Fruit fly (Drosophila melanogaster): ENCODE measurements around the gene Dci.

The Dci gene

dm6 chr3L:805642-806218 is 45.4 kb upstream of the Dci start:
- no peak for TF ChIP-seq CG5204 (GFP tag; optimal IDR thresholded peaks at IDR 0.05)

DNA sequence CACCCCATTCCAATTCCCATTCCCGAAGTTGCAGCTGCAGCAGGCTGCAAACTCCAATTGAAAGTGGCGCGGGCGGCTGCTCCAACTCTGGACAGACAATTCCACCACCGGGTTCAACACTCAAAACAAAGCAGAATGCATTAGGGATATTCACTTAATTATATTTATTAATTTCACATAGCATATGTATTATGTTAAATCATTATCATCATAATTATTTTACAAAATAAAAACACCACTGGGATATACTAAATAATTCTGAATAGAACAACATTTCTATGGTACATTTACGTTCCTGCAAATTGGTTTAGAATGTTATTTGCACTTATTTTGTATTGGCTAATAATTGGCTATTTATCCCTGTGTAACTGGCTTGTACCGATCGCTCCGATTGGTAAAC is 43.7 kb upstream of the Dci start:
- TF ChIP-seq Crg-1 (GFP tag; optimal IDR thresholded peaks at IDR 0.05) (no peak), CG7101 (tag; optimal IDR thresholded peaks at IDR 0.05) (no peak), bab1 (GFP tag; optimal IDR thresholded peaks at IDR 0.05) (no peak), CG5204 (GFP tag; optimal IDR thresholded peaks at IDR 0.05) (no peak), CG11617 (GFP tag; optimal IDR thresholded peaks at IDR 0.05) (no peak), toe (GFP tag; optimal IDR thresholded peaks at IDR 0.05) (no peak), Clk (GFP tag; optimal IDR thresholded peaks at IDR 0.05) (no peak), CG12768 (GFP tag; optimal IDR thresholded peaks at IDR 0.05) (no peak), kay (GFP tag; ENCODE audit: borderline replicate concordance) (no peak), Mnt (GFP tag; optimal IDR thresholded peaks at IDR 0.05) (no peak), cnc (optimal IDR thresholded peaks at IDR 0.05) (no peak), CG7045 (GFP tag; optimal IDR thresholded peaks at IDR 0.05) (no peak), tj (GFP tag; optimal IDR thresholded peaks at IDR 0.05) (no peak), Hr96 (GFP tag; optimal IDR thresholded peaks at IDR 0.05) (no peak)

dm6 chr3L:808725-809537 is 42.2 kb upstream of the Dci start:
- TF ChIP-seq ovo (GFP tag; optimal IDR thresholded peaks at IDR 0.05) (no peak), pad (GFP tag; optimal IDR thresholded peaks at IDR 0.05) (peak; percentile 82), Clk (GFP tag; optimal IDR thresholded peaks at IDR 0.05) (no peak), CG1620 (GFP tag; optimal IDR thresholded peaks at IDR 0.05) (no peak)

dm6 chr3L:809538-809805 is 41.7 kb upstream of the Dci start:
- no peak for TF ChIP-seq CG11617 (GFP tag; optimal IDR thresholded peaks at IDR 0.05)
- no peak for TF ChIP-seq CG7045 (GFP tag; optimal IDR thresholded peaks at IDR 0.05)
- no peak for TF ChIP-seq Clk (GFP tag; optimal IDR thresholded peaks at IDR 0.05)
- no peak for TF ChIP-seq Crg-1 (GFP tag; optimal IDR thresholded peaks at IDR 0.05)
- TF ChIP-seq CG5204 (GFP tag; optimal IDR thresholded peaks at IDR 0.05) = no peak
- no peak for TF ChIP-seq ovo (GFP tag; optimal IDR thresholded peaks at IDR 0.05)
- TF ChIP-seq kay (GFP tag; ENCODE audit: borderline replicate concordance) = no peak
- no peak for TF ChIP-seq Mnt (GFP tag; optimal IDR thresholded peaks at IDR 0.05)

DNA sequence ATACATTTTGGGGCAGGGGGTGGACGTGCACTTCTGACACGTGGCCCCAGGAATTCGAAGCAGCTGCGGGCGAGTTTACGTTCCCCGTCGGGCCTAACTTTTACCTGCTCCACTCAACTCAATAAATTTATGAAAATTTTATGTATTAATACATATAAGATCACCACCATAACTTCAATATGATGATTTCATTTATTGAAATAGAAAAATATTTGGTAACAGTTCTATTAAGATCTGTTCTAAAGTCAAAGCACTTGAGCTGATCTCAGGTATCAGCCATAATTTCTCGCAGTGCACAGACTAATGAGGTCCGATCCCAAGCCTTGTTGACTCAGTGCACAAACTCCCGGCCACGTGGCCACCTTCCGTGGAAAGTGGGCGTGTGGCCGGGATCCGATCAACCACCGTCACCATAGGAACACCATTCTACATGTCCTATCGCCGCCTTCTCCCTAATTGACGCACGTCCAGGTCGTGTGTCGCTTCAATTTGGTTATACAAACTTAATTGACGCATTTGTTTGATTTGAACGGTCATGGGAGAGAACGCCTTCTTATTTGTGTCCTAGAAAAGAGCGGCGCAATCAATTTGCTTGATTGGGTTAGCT is 41.0 kb upstream of the Dci start:
- TF ChIP-seq Clk (GFP tag; optimal IDR thresholded peaks at IDR 0.05) (no peak), tj (GFP tag; optimal IDR thresholded peaks at IDR 0.05) (no peak), Crg-1 (GFP tag; optimal IDR thresholded peaks at IDR 0.05) (no peak), pad (GFP tag; optimal IDR thresholded peaks at IDR 0.05) (no peak), CG11617 (GFP tag; optimal IDR thresholded peaks at IDR 0.05) (no peak), Mnt (GFP tag; optimal IDR thresholded peaks at IDR 0.05) (no peak), CG1620 (GFP tag; optimal IDR thresholded peaks at IDR 0.05) (no peak), toe (GFP tag; optimal IDR thresholded peaks at IDR 0.05) (no peak), CG12768 (GFP tag; optimal IDR thresholded peaks at IDR 0.05) (no peak), CG33017 (tag; optimal IDR thresholded peaks at IDR 0.05) (no peak), CG14711 (tag; optimal IDR thresholded peaks at IDR 0.05) (no peak), bab1 (GFP tag; optimal IDR thresholded peaks at IDR 0.05) (no peak), CG5204 (GFP tag; optimal IDR thresholded peaks at IDR 0.05) (no peak), kay (GFP tag; ENCODE audit: borderline replicate concordance) (no peak), CG7045 (GFP tag; optimal IDR thresholded peaks at IDR 0.05) (no peak), Hr96 (GFP tag; optimal IDR thresholded peaks at IDR 0.05) (no peak), ovo (GFP tag; optimal IDR thresholded peaks at IDR 0.05) (no peak), CG7101 (tag; optimal IDR thresholded peaks at IDR 0.05) (no peak)

DNA sequence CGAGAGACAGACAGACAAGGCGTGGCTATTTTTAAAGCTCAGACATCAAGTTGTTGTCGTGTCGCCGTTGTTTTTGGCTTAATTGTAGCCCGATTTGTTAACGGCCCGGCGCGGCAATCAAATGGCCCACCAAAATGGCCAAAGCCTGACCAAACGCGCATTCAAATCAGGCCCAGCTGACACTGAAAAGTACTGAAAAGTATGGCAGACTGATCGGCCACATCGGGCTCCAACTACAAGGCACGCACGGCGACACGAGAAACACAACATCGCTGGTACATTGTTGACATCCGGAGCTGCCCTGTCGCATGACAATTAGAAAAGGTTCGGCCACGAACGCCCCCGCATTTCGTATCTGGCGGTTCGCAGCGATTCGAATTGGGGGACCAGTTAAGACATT is 39.3 kb upstream of the Dci start:
- TF ChIP-seq cic (GFP tag; optimal IDR thresholded peaks at IDR 0.05) (no peak), toe (GFP tag; optimal IDR thresholded peaks at IDR 0.05) (no peak), bab1 (GFP tag; optimal IDR thresholded peaks at IDR 0.05) (no peak), CG33017 (tag; optimal IDR thresholded peaks at IDR 0.05) (no peak), Clk (GFP tag; optimal IDR thresholded peaks at IDR 0.05) (no peak), cnc (optimal IDR thresholded peaks at IDR 0.05) (no peak)

dm6 chr3L:813229-813837 is 37.8 kb upstream of the Dci start:
- TF ChIP-seq CG14711 (tag; optimal IDR thresholded peaks at IDR 0.05) (no peak), Hr96 (GFP tag; optimal IDR thresholded peaks at IDR 0.05) (no peak), tj (GFP tag; optimal IDR thresholded peaks at IDR 0.05) (no peak), CG11617 (GFP tag; optimal IDR thresholded peaks at IDR 0.05) (no peak), pad (GFP tag; optimal IDR thresholded peaks at IDR 0.05) (no peak), CG12768 (GFP tag; optimal IDR thresholded peaks at IDR 0.05) (no peak), cic (GFP tag; optimal IDR thresholded peaks at IDR 0.05) (no peak), cnc (optimal IDR thresholded peaks at IDR 0.05) (no peak), bab1 (GFP tag; optimal IDR thresholded peaks at IDR 0.05) (no peak), Mnt (GFP tag; optimal IDR thresholded peaks at IDR 0.05) (no peak), CG7045 (GFP tag; optimal IDR thresholded peaks at IDR 0.05) (no peak)

Data from whole organism, adult.